Fruit fly (Drosophila melanogaster): ENCODE data around the gene swm.

Gene swm

DNA sequence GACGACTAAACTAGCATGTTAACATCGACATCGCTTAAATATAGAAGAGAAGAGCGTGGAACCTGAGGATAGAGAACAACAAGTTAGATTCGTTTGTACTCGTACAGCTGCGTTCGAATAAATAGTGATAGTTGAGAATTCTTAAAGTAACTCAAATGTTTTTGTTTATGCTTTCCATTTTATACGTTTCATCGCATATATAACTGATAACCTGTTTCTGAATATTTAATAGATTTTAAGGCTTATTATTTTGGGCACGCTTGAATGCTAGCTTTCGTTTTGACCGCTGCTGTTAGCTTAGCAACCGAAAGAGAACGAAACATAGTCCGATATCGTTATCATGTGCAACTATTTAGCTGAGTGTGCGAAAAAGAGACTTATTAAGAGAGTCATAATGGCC lies 35.3 kb downstream of the swm start (continued):
- peak; percentile 49 for TF ChIP-seq CG7271 (tag; optimal IDR thresholded peaks at IDR 0.05)
- peak; percentile 85 for TF ChIP-seq CG12942 (GFP tag; optimal IDR thresholded peaks at IDR 0.05)
- peak; percentile 91 for TF ChIP-seq nmo (GFP tag; optimal IDR thresholded peaks at IDR 0.05)
- peak; percentile 28 for TF ChIP-seq CG15073 (GFP tag; optimal IDR thresholded peaks at IDR 0.05)
- peak; percentile 93 for TF ChIP-seq dmrt99B (tag; optimal IDR thresholded peaks at IDR 0.05)
- TF ChIP-seq corto (GFP tag; optimal IDR thresholded peaks at IDR 0.05) = peak; percentile 84
- TF ChIP-seq Hr3 (GFP tag; optimal IDR thresholded peaks at IDR 0.05) = peak; percentile 89
- peak; percentile 99 for TF ChIP-seq CG2120 (GFP tag; optimal IDR thresholded peaks at IDR 0.05)
- TF ChIP-seq CG1233 (GFP tag; optimal IDR thresholded peaks at IDR 0.05) = peak; percentile 94
- peak; percentile 93 for TF ChIP-seq Fer2 (tag; optimal IDR thresholded peaks at IDR 0.05)
- TF ChIP-seq CG6791 (GFP tag; IDR thresholded peaks at IDR 0.05; ENCODE audit: partially characterized antibody) = no peak
- TF ChIP-seq CoRest (tag; optimal IDR thresholded peaks at IDR 0.05) = peak; percentile 96
- peak; percentile 97 for TF ChIP-seq gem (tag; optimal IDR thresholded peaks at IDR 0.05)
- TF ChIP-seq CG17328 (GFP tag; IDR thresholded peaks at IDR 0.05) = peak; percentile 91
- no peak for TF ChIP-seq Doc3 (GFP tag; IDR thresholded peaks at IDR 0.05; ENCODE audit: partially characterized antibody)
- peak; percentile 26 for TF ChIP-seq en (GFP tag; optimal IDR thresholded peaks at IDR 0.05)
- TF ChIP-seq CG9437 (GFP tag; optimal IDR thresholded peaks at IDR 0.05) = peak; percentile 85
- peak; percentile 84 for TF ChIP-seq Mad (GFP tag; optimal IDR thresholded peaks at IDR 0.05)
- TF ChIP-seq CG10654 (GFP tag; optimal IDR thresholded peaks at IDR 0.05) = peak; percentile 85
- peak; percentile 95 to 97 for TF ChIP-seq dpn (GFP tag; optimal IDR thresholded peaks at IDR 0.05)
- TF ChIP-seq danr (GFP tag; IDR thresholded peaks at IDR 0.05) = peak; percentile 93
- TF ChIP-seq Bteb2 (GFP tag; optimal IDR thresholded peaks at IDR 0.05) = peak; percentile 97
- peak; percentile 97 for TF ChIP-seq fd3F (GFP tag; optimal IDR thresholded peaks at IDR 0.05)
- TF ChIP-seq CG4328 (GFP tag; optimal IDR thresholded peaks at IDR 0.05) = peak; percentile 67
- TF ChIP-seq inv (GFP tag; IDR thresholded peaks at IDR 0.05; ENCODE audit: partially characterized antibody) = no peak
- peak; percentile 80; the same call in 2 of the 3 replicates for TF ChIP-seq CG2199 (GFP tag; IDR thresholded peaks at IDR 0.05)
- TF ChIP-seq da (GFP tag; optimal IDR thresholded peaks at IDR 0.05) = peak; percentile 78
- peak; percentile 21; the same call in 1 of the 2 replicates for TF ChIP-seq Dip2 (GFP tag; IDR thresholded peaks at IDR 0.05)
- TF ChIP-seq CG4854 (GFP tag; optimal IDR thresholded peaks at IDR 0.05) = peak; percentile 94
- TF ChIP-seq Pdp1 (GFP tag; optimal IDR thresholded peaks at IDR 0.05) = peak; percentile 91 to 93
- TF ChIP-seq CG5953 (GFP tag; IDR thresholded peaks at IDR 0.05) = peak; percentile 81
- TF ChIP-seq CG31441 (GFP tag; IDR thresholded peaks at IDR 0.05) = peak; percentile 84
- peak; percentile 90 for TF ChIP-seq CG9876 (GFP tag; optimal IDR thresholded peaks at IDR 0.05)
- peak; percentile 88 for TF ChIP-seq Atf-2 (GFP tag; optimal IDR thresholded peaks at IDR 0.05)
- peak; percentile 99 for TF ChIP-seq Drgx (GFP tag; IDR thresholded peaks at IDR 0.05)
- peak; percentile 94 for TF ChIP-seq bcd (GFP tag; optimal IDR thresholded peaks at IDR 0.05)
- TF ChIP-seq cato (GFP tag; optimal IDR thresholded peaks at IDR 0.05; ENCODE audit: borderline replicate concordance) = peak; percentile 79
- peak; percentile 100 for TF ChIP-seq CG11696 (GFP tag; IDR thresholded peaks at IDR 0.05)
- TF ChIP-seq vfl (GFP tag; optimal IDR thresholded peaks at IDR 0.05) = peak; percentile 95
- TF ChIP-seq CG3726 (GFP tag; IDR thresholded peaks at IDR 0.05) = peak; percentile 90
- TF ChIP-seq Hsf (GFP tag; optimal IDR thresholded peaks at IDR 0.05) = peak; percentile 97
- peak; percentile 64 for TF ChIP-seq dmrt11E (tag; optimal IDR thresholded peaks at IDR 0.05)
- peak; percentile 91 for TF ChIP-seq CG18476 (GFP tag; optimal IDR thresholded peaks at IDR 0.05)
- TF ChIP-seq NC2α (GFP tag; optimal IDR thresholded peaks at IDR 0.05) = peak; percentile 76
- TF ChIP-seq Adf1 (GFP tag; IDR thresholded peaks at IDR 0.05) = peak; percentile 90
- TF ChIP-seq insv (GFP tag; optimal IDR thresholded peaks at IDR 0.05) = peak; percentile 11 to 38
- peak; percentile 84 for TF ChIP-seq CG4404 (GFP tag; IDR thresholded peaks at IDR 0.05)
- TF ChIP-seq dysf (GFP tag; IDR thresholded peaks at IDR 0.05) = peak; percentile 98
- TF ChIP-seq gfzf (GFP tag; optimal IDR thresholded peaks at IDR 0.05) = no peak
- TF ChIP-seq CG3163 (GFP tag; optimal IDR thresholded peaks at IDR 0.05) = peak; percentile 97
- peak; percentile 94 for TF ChIP-seq kay (GFP tag; optimal IDR thresholded peaks at IDR 0.05)

All from whole organism, embryonic.